Fruit fly (Drosophila melanogaster) whole organism, wandering third instar larva: ENCODE results near the gene Mtch.

Experiments used
- CG32264 ChIP-seq: fragments of 200-800 bp; sonication (Bioruptor generic); optimal IDR thresholded peaks from 2 replicates; lab custom pipeline; 2016; ENCODE audit warnings: missing biosample characterization, missing genetic modification characterization
- CG9705 ChIP-seq: fragments of 200-800 bp; sonication (Bioruptor generic); optimal IDR thresholded peaks from 2 replicates; lab custom pipeline; 2018; ENCODE audit warnings: missing biosample characterization, mild to moderate bottlenecking, missing genetic modification characterization
- Dfd ChIP-seq: fragments of >200 bp; optimal IDR thresholded peaks from 2 replicates; lab custom pipeline; 2017; ENCODE audit warnings: missing biosample characterization, missing genetic modification characterization
- Dif ChIP-seq: fragments of 200-275, 200-300 bp; sonication (Bioruptor generic); optimal IDR thresholded peaks from 2 replicates; lab custom pipeline; 2018; ENCODE audit warnings: missing biosample characterization, missing genetic modification characterization; ENCODE audit not compliant: partially characterized antibody
- Hr78 ChIP-seq: fragments of >200 bp; optimal IDR thresholded peaks from 2 replicates; lab custom pipeline; 2017; ENCODE audit warnings: missing biosample characterization, missing genetic modification characterization
- Hr83 ChIP-seq: fragments of 200-300 bp; sonication (Bioruptor generic); optimal IDR thresholded peaks from 2 replicates; lab custom pipeline; 2016; ENCODE audit warnings: missing biosample characterization, mild to moderate bottlenecking, missing genetic modification characterization, moderate library complexity; ENCODE audit not compliant: poor library complexity, severe bottlenecking
- Jra ChIP-seq: sonication (Bioruptor generic); optimal IDR thresholded peaks from 2 replicates; lab custom pipeline; 2016; ENCODE audit warnings: missing biosample characterization, missing genetic modification characterization
- OdsH ChIP-seq: fragments of 200-800 bp; sonication (Bioruptor generic); optimal IDR thresholded peaks from 2 replicates; lab custom pipeline; 2016; ENCODE audit warnings: missing biosample characterization, mild to moderate bottlenecking, missing genetic modification characterization
- dsf ChIP-seq: sonication (Bioruptor generic); optimal IDR thresholded peaks from 2 replicates; lab custom pipeline; 2016; ENCODE audit warnings: missing biosample characterization, missing genetic modification characterization, borderline replicate concordance
- h ChIP-seq: fragments of 200-800 bp; sonication (Bioruptor generic); optimal IDR thresholded peaks from 3 replicates; lab custom pipeline; 2016; ENCODE audit warnings: missing biosample characterization, mild to moderate bottlenecking, missing genetic modification characterization
- tai ChIP-seq: sonication (Bioruptor generic); optimal IDR thresholded peaks from 2 replicates; lab custom pipeline; 2016; ENCODE audit warnings: missing biosample characterization, missing genetic modification characterization
- usp ChIP-seq: fragments of >200 bp; optimal IDR thresholded peaks from 2 replicates; lab custom pipeline; 2017; ENCODE audit warnings: missing biosample characterization, missing genetic modification characterization
- woc ChIP-seq: sonication (Bioruptor generic); optimal IDR thresholded peaks from 2 replicates; lab custom pipeline; 2016; ENCODE audit warnings: missing biosample characterization, mild to moderate bottlenecking, missing genetic modification characterization

dm6 chr3L:178913-179488 is 5.4 kb upstream of the Mtch start, which contains the start of gene Vdup1:
- TF ChIP-seq Hr83 (GFP tag; lab: Kevin White, UChicago): no peak
- TF ChIP-seq OdsH: no peak
- no peak for TF ChIP-seq CG32264
- no peak for TF ChIP-seq Hr78 (GFP tag; lab: Kevin White, UChicago)
- no peak for TF ChIP-seq dsf (GFP tag; lab: Kevin White, UChicago)
- TF ChIP-seq Dfd (GFP tag; lab: Kevin White, UChicago): no peak
- no peak for TF ChIP-seq Jra (GFP tag; lab: Kevin White, UChicago)
- no peak for TF ChIP-seq woc
- no peak for TF ChIP-seq CG9705 (GFP tag; lab: Kevin White, UChicago)
- no peak for TF ChIP-seq Dif (GFP tag; lab: Kevin White, UChicago)
- no peak for TF ChIP-seq tai (GFP tag; lab: Kevin White, UChicago)
- no peak for TF ChIP-seq h (GFP tag; lab: Kevin White, UChicago)
- no peak for TF ChIP-seq usp (GFP tag; lab: Kevin White, UChicago)
